Fruit fly (Drosophila melanogaster): ENCODE data around the gene Tsp74F.

dm6 chr3L:17912972-17913763 is 17.5 kb upstream of the Tsp74F start:
- no peak for TF ChIP-seq CG15710 (tag; optimal IDR thresholded peaks at IDR 0.05)
- no peak for TF ChIP-seq CG9948 (tag; optimal IDR thresholded peaks at IDR 0.05)
- no peak for TF ChIP-seq fd96Ca (GFP tag; IDR thresholded peaks at IDR 0.05)
- TF ChIP-seq CG8301 (tag; optimal IDR thresholded peaks at IDR 0.05): no peak
- no peak for TF ChIP-seq CG8159 (tag; optimal IDR thresholded peaks at IDR 0.05)
- no peak for TF ChIP-seq CG10348 (GFP tag; IDR thresholded peaks at IDR 0.05)
- TF ChIP-seq EcR (GFP tag; optimal IDR thresholded peaks at IDR 0.05): no peak

All from whole organism, pupa.